Worm (Caenorhabditis elegans) whole organism, late embryonic: ENCODE data around the gene K05F6.14.

Experiments
- C08G9.2 ChIP-seq: sonication (generic microtip); optimal IDR thresholded peaks from 2 replicates; lab custom pipeline; 2016; ENCODE audit warnings: mild to moderate bottlenecking, missing genetic modification characterization, moderate library complexity, missing compliant biosample characterization
- C38D4.7 ChIP-seq: fragments of 200-800 bp; sonication (Bioruptor generic); optimal IDR thresholded peaks from 2 replicates; lab custom pipeline; 2018; ENCODE audit warnings: mild to moderate bottlenecking, missing genetic modification characterization, moderate library complexity, missing compliant biosample characterization
- K02D7.2 ChIP-seq: sonication (generic microtip); optimal IDR thresholded peaks from 2 replicates; lab custom pipeline; 2017; ENCODE audit warnings: mild to moderate bottlenecking, missing genetic modification characterization, missing compliant biosample characterization
- Y22D7AL.16 ChIP-seq: sonication (generic microtip); optimal IDR thresholded peaks from 2 replicates; lab custom pipeline; 2016; ENCODE audit warnings: missing genetic modification characterization, missing compliant biosample characterization
- ama-1 ChIP-seq: fragments of 150-350 bp; optimal IDR thresholded peaks from 2 replicates; lab custom pipeline; 2014
- ceh-2 ChIP-seq: sonication (generic microtip); optimal IDR thresholded peaks from 2 replicates; lab custom pipeline; 2016; ENCODE audit warnings: missing genotype, missing genetic modification characterization, missing compliant biosample characterization
- ceh-24 ChIP-seq: sonication (generic microtip); optimal IDR thresholded peaks from 2 replicates; lab custom pipeline; 2016; ENCODE audit warnings: mild to moderate bottlenecking, missing genetic modification characterization, missing compliant biosample characterization
- ceh-30 ChIP-seq: fragments of 150-350 bp; optimal IDR thresholded peaks from 2 replicates; lab custom pipeline; 2014; ENCODE audit warnings: missing biosample characterization, missing genetic modification characterization
- ceh-31 ChIP-seq: sonication (generic microtip); optimal IDR thresholded peaks from 2 replicates; lab custom pipeline; 2016; ENCODE audit warnings: missing genetic modification characterization, missing compliant biosample characterization
- ceh-34 ChIP-seq: sonication (generic microtip); optimal IDR thresholded peaks from 2 replicates; lab custom pipeline; 2016; ENCODE audit warnings: mild to moderate bottlenecking, missing genetic modification characterization, missing compliant biosample characterization
- ceh-45 ChIP-seq: fragments of 200-800 bp; sonication (Bioruptor generic); IDR thresholded peaks from 2 replicates; pipeline ENCODE4 v1.3.6; 2022; ENCODE audit warnings: missing genetic modification reagents, missing genetic modification characterization, missing compliant biosample characterization
- ceh-9 ChIP-seq: sonication (generic microtip); optimal IDR thresholded peaks from 2 replicates; lab custom pipeline; 2016; ENCODE audit warnings: mild to moderate bottlenecking, missing genetic modification characterization, inconsistent platforms, missing compliant biosample characterization
- che-1 ChIP-seq: sonication (generic microtip); optimal IDR thresholded peaks from 2 replicates; lab custom pipeline; 2016; ENCODE audit warnings: mild to moderate bottlenecking, missing genetic modification characterization, missing compliant biosample characterization
- elt-2 ChIP-seq: sonication (generic microtip); optimal IDR thresholded peaks from 2 replicates; lab custom pipeline; 2016; ENCODE audit warnings: missing genetic modification reagents, missing genetic modification characterization, missing compliant biosample characterization
- ets-4 ChIP-seq: sonication (generic microtip); optimal IDR thresholded peaks from 2 replicates; lab custom pipeline; 2016; ENCODE audit warnings: missing genetic modification characterization, missing compliant biosample characterization
- eyg-1 ChIP-seq: sonication (generic microtip); optimal IDR thresholded peaks from 2 replicates; lab custom pipeline; 2016; ENCODE audit warnings: missing genotype, missing genetic modification characterization, missing compliant biosample characterization
- fkh-10 ChIP-seq: fragments of 150-350 bp; optimal IDR thresholded peaks from 2 replicates; lab custom pipeline; 2014; ENCODE audit warnings: missing biosample characterization, missing genetic modification reagents, missing genetic modification characterization
- fkh-6 ChIP-seq: sonication (generic microtip); optimal IDR thresholded peaks from 2 replicates; lab custom pipeline; 2016; ENCODE audit warnings: missing genetic modification characterization, missing compliant biosample characterization
- gmeb-2 ChIP-seq: sonication (generic microtip); optimal IDR thresholded peaks from 2 replicates; lab custom pipeline; 2016; ENCODE audit warnings: missing genetic modification characterization, inconsistent platforms, missing compliant biosample characterization
- hlh-15 ChIP-seq: sonication (generic microtip); optimal IDR thresholded peaks from 2 replicates; lab custom pipeline; 2016; ENCODE audit warnings: missing genetic modification characterization, missing compliant biosample characterization
- hlh-8 ChIP-seq: sonication (generic microtip); optimal IDR thresholded peaks from 2 replicates; lab custom pipeline; 2016; ENCODE audit warnings: missing genotype, missing genetic modification characterization, missing compliant biosample characterization
- lin-11 ChIP-seq: fragments of 200-800 bp; sonication (Bioruptor generic); optimal IDR thresholded peaks from 2 replicates; lab custom pipeline; 2018; ENCODE audit warnings: mild to moderate bottlenecking, missing genetic modification characterization, missing compliant biosample characterization
- nfya-1 ChIP-seq: sonication (generic microtip); optimal IDR thresholded peaks from 2 replicates; lab custom pipeline; 2017; ENCODE audit warnings: missing genetic modification characterization, mild to moderate bottlenecking, missing compliant biosample characterization, antibody characterized with exemption, moderate library complexity
- odd-2 ChIP-seq: sonication (generic microtip); optimal IDR thresholded peaks from 2 replicates; lab custom pipeline; 2017; ENCODE audit warnings: antibody characterized with exemption, mild to moderate bottlenecking, missing genetic modification characterization, missing compliant biosample characterization
- pag-3 ChIP-seq: sonication (generic microtip); optimal IDR thresholded peaks from 2 replicates; lab custom pipeline; 2016; ENCODE audit warnings: missing compliant biosample characterization, missing genetic modification characterization, borderline replicate concordance
- pqm-1 ChIP-seq: sonication (generic microtip); optimal IDR thresholded peaks from 2 replicates; lab custom pipeline; 2016; ENCODE audit warnings: missing genetic modification characterization, missing compliant biosample characterization
- pros-1 ChIP-seq: fragments of 150-350 bp; optimal IDR thresholded peaks from 2 replicates; lab custom pipeline; 2014; ENCODE audit warnings: missing biosample characterization, missing genetic modification reagents, missing genetic modification characterization
- rnt-1 ChIP-seq: sonication (generic microtip); optimal IDR thresholded peaks from 2 replicates; lab custom pipeline; 2016; ENCODE audit warnings: missing genetic modification characterization, missing compliant biosample characterization
- sdc-2 ChIP-seq: sonication (generic microtip); optimal IDR thresholded peaks from 2 replicates; lab custom pipeline; 2016; ENCODE audit warnings: missing genotype, missing genetic modification characterization, missing compliant biosample characterization
- sox-4 ChIP-seq: sonication (generic microtip); optimal IDR thresholded peaks from 2 replicates; lab custom pipeline; 2017; ENCODE audit warnings: mild to moderate bottlenecking, missing genetic modification characterization, inconsistent platforms, missing compliant biosample characterization
- syd-9 ChIP-seq: sonication (generic microtip); optimal IDR thresholded peaks from 2 replicates; lab custom pipeline; 2016; ENCODE audit warnings: mild to moderate bottlenecking, missing genetic modification characterization, moderate library complexity, missing compliant biosample characterization
- tbx-2 ChIP-seq: sonication (generic microtip); optimal IDR thresholded peaks from 2 replicates; lab custom pipeline; 2016; ENCODE audit warnings: missing genetic modification characterization, missing compliant biosample characterization
- unc-3 ChIP-seq, 2 experiments: fragments of 200-800 bp in 1 of 2; sonication (Bioruptor generic) in 1 of 2; sonication (generic microtip) in 1 of 2; conservative IDR thresholded peaks in 1 of 2; optimal IDR thresholded peaks in 1 of 2; 2 replicates each; pipeline versions ENCODE4 v1.3.6 to Lab custom; 2016 to 2022; ENCODE audit warnings: missing compliant biosample characterization in 2 of 2, missing genetic modification characterization in 2 of 2, missing genetic modification reagents in 1 of 2
- unc-42 ChIP-seq: sonication (generic microtip); optimal IDR thresholded peaks from 2 replicates; lab custom pipeline; 2016; ENCODE audit warnings: missing genotype, missing genetic modification characterization, missing compliant biosample characterization
- unc-55 ChIP-seq: sonication (generic microtip); optimal IDR thresholded peaks from 2 replicates; lab custom pipeline; 2017; ENCODE audit warnings: missing biosample characterization, missing genetic modification reagents, missing genetic modification characterization
- unc-86 ChIP-seq: sonication (generic microtip); optimal IDR thresholded peaks from 2 replicates; lab custom pipeline; 2016; ENCODE audit warnings: missing genetic modification characterization, missing compliant biosample characterization
- zip-5 ChIP-seq: sonication (generic microtip); optimal IDR thresholded peaks from 2 replicates; lab custom pipeline; 2016; ENCODE audit warnings: missing genetic modification characterization, missing compliant biosample characterization

K05F6.14 gene

ce11 chrII:1525498-1525897 lies 36.5 kb upstream of the K05F6.14 start, which contains the start of gene Y51H7BR.7:
Y51H7BR.7 (minus strand) TSS chrII:1525598.
- TF ChIP-seq C38D4.7 (GFP tag; lab: Kevin White, UChicago) = no peak
- TF ChIP-seq K02D7.2 (tag; lab: Kevin White, UChicago) = no peak
- no peak for TF ChIP-seq ets-4
- TF ChIP-seq hlh-8 (tag; lab: Kevin White, UChicago) = no peak
- no peak for TF ChIP-seq eyg-1 (tag; lab: Kevin White, UChicago)
- TF ChIP-seq sox-4 (tag; lab: Kevin White, UChicago) = no peak

- TF ChIP-seq syd-9 (tag; lab: Kevin White, UChicago) = no peak
- TF ChIP-seq ets-4 = no peak
- no peak for TF ChIP-seq ama-1 (lab: Kevin White, UChicago)
- TF ChIP-seq tbx-2 = no peak
- no peak for TF ChIP-seq ceh-30 (tag; lab: Kevin White, UChicago)
- no peak for TF ChIP-seq pros-1 (tag; lab: Kevin White, UChicago)
- no peak for TF ChIP-seq K02D7.2 (tag; lab: Kevin White, UChicago)
- no peak for TF ChIP-seq lin-11
- no peak for TF ChIP-seq odd-2
These were observed 32.9 kb upstream of the K05F6.14 start, which contains the start of gene Y51H7BR.4 for ce11 chrII:1529057-1529456. Y51H7BR.4 (plus strand) TSS chrII:1529357.

- no peak for TF ChIP-seq Y22D7AL.16 (tag; lab: Kevin White, UChicago)
- no peak for TF ChIP-seq fkh-10 (GFP tag; lab: Kevin White, UChicago)
- no peak for TF ChIP-seq ceh-2 (tag; lab: Kevin White, UChicago)
- TF ChIP-seq gmeb-2 = no peak
- no peak for TF ChIP-seq ets-4
- TF ChIP-seq zip-5 (tag; lab: Kevin White, UChicago) = no peak
- TF ChIP-seq unc-42 (tag; lab: Kevin White, UChicago) = no peak
- TF ChIP-seq elt-2 (tag; lab: Kevin White, UChicago) = no peak
- no peak for TF ChIP-seq sox-4 (tag; lab: Kevin White, UChicago)
- no peak for TF ChIP-seq sdc-2 (tag; lab: Kevin White, UChicago)
- TF ChIP-seq ceh-24 (tag; lab: Kevin White, UChicago) = no peak
- TF ChIP-seq fkh-6 (tag; lab: Kevin White, UChicago) = no peak
- no peak for TF ChIP-seq unc-55 (GFP tag; lab: Kevin White, UChicago)
- TF ChIP-seq pag-3 (tag; lab: Kevin White, UChicago) = no peak
These were observed 26.0 kb upstream of the K05F6.14 start, which contains the start of gene fbxb-43 for ce11 chrII:1535931-1536330. fbxb-43 (plus strand) TSS chrII:1536231.

- TF ChIP-seq zip-5 (tag; lab: Kevin White, UChicago) (no peak), tbx-2 (no peak), hlh-8 (tag; lab: Kevin White, UChicago) (no peak), ceh-9 (tag; lab: Kevin White, UChicago) (no peak), ceh-30 (tag; lab: Kevin White, UChicago) (no peak), pqm-1 (no peak), ceh-31 (tag; lab: Kevin White, UChicago) (no peak), hlh-15 (tag; lab: Kevin White, UChicago) (no peak), ceh-45 (GFP tag; lab: Robert Waterston, UW) (no peak), che-1 (tag; lab: Kevin White, UChicago) (no peak)
These were observed 24.6 kb upstream of the K05F6.14 start, which contains the start of gene fbxb-42 for ce11 chrII:1537321-1537720. fbxb-42 (plus strand) TSS chrII:1537621.

- TF ChIP-seq nfya-1 (tag; lab: Kevin White, UChicago) (no peak), C08G9.2 (tag; lab: Kevin White, UChicago) (no peak), gmeb-2 (no peak), Y22D7AL.16 (tag; lab: Kevin White, UChicago) (no peak), ets-4 (no peak), unc-3 (GFP tag; conservative IDR thresholded peaks at IDR 0.05; lab: Robert Waterston, UW) (no peak), unc-3 (tag; optimal IDR thresholded peaks at IDR 0.05; lab: Kevin White, UChicago) (no peak), zip-5 (tag; lab: Kevin White, UChicago) (no peak), fkh-6 (tag; lab: Kevin White, UChicago) (no peak), rnt-1 (tag; lab: Kevin White, UChicago) (no peak), tbx-2 (no peak), ceh-34 (tag; lab: Kevin White, UChicago) (no peak), unc-86 (tag; lab: Kevin White, UChicago) (no peak)
These were observed 23.4 kb upstream of the K05F6.14 start, which contains the start of gene fbxb-44 for ce11 chrII:1538589-1538988. fbxb-44 (plus strand) TSS chrII:1538889.
